Worm (Caenorhabditis elegans) whole organism, young adult: ENCODE results near the gene W10G11.1.

Source experiments
- lin-54 ChIP-seq: fragments of 200-800 bp; sonication (Bioruptor generic); optimal IDR thresholded peaks from 2 replicates; lab custom pipeline; 2018; ENCODE audit warnings: mild to moderate bottlenecking, missing genetic modification characterization, missing compliant biosample characterization
- nfya-1 ChIP-seq: sonication (generic microtip); optimal IDR thresholded peaks from 2 replicates; lab custom pipeline; 2017; ENCODE audit warnings: antibody characterized with exemption, missing compliant biosample characterization, missing genetic modification characterization, borderline replicate concordance; ENCODE audit not compliant: insufficient read depth
- nhr-179 ChIP-seq: sonication (generic microtip); optimal IDR thresholded peaks from 2 replicates; lab custom pipeline; 2016; ENCODE audit warnings: mild to moderate bottlenecking, missing genetic modification characterization, missing compliant biosample characterization

DNA sequence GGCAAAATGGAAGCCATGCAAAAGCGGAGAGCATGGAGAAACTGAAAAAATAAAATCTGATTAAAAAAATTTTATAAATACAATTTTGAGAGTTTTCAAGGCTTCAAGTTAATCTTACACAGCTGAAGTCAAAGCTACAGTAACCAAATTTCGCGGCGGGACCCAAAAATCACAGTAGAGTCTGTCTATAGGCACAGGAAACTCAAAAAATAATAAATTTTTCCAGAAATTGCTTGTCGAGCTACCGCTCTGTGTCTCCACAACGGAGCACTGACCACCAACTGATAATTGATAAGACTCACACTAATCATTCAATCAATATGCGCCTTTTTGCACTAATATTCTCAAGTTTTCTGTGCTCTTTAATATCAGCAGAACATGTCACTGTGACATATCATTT lies 10.1 kb downstream of the W10G11.1 start, which contains the start of gene W10G11.19:
- TF ChIP-seq nfya-1 (tag; lab: Kevin White, UChicago) (no peak), nhr-179 (tag; lab: Kevin White, UChicago) (no peak), lin-54 (GFP tag; lab: Kevin White, UChicago) (no peak)
